Fruit fly (Drosophila melanogaster) whole organism, embryonic: ENCODE results near the gene CG15912.
A peak's percentile ranks its signal among the peaks of the same experiment; 100 is the strongest.

Experiments
- Atf3 ChIP-seq: fragments of 200-800 bp; sonication (Bioruptor generic); optimal IDR thresholded peaks from 3 replicates; lab custom pipeline; 2016; ENCODE audit warnings: missing biosample characterization, missing genetic modification characterization
- Bdp1 ChIP-seq: fragments of 200-800 bp; sonication (Bioruptor generic); optimal IDR thresholded peaks from 3 replicates; lab custom pipeline; 2016; ENCODE audit warnings: missing biosample characterization, missing genetic modification characterization
- CG10462 ChIP-seq: fragments of 200-800 bp; sonication (Bioruptor generic); optimal IDR thresholded peaks from 2 replicates; lab custom pipeline; 2016; ENCODE audit warnings: missing biosample characterization, missing genetic modification characterization
- CG10543 ChIP-seq: fragments of 200-800 bp; sonication (Bioruptor generic); optimal IDR thresholded peaks from 3 replicates; lab custom pipeline; 2017; ENCODE audit warnings: missing biosample characterization, mild to moderate bottlenecking, missing genetic modification characterization, moderate library complexity
- CG10979 ChIP-seq: fragments of 200-800 bp; sonication (Bioruptor generic); optimal IDR thresholded peaks from 2 replicates; lab custom pipeline; 2018; ENCODE audit warnings: missing biosample characterization, mild to moderate bottlenecking, missing genetic modification characterization, moderate library complexity
- CG11247 ChIP-seq: fragments of 200-800 bp; sonication (Bioruptor generic); IDR thresholded peaks from 2 replicates; pipeline ENCODE4 v1.3.6; 2022; ENCODE audit warnings: missing biosample characterization, missing genetic modification characterization
- CG11398 ChIP-seq: fragments of 200-800 bp; sonication (Bioruptor generic); optimal IDR thresholded peaks from 2 replicates; lab custom pipeline; 2016; ENCODE audit warnings: missing biosample characterization, missing genetic modification characterization
- CG13424 ChIP-seq: fragments of 200-800 bp; sonication (Bioruptor generic); optimal IDR thresholded peaks from 2 replicates; lab custom pipeline; 2019; ENCODE audit warnings: missing biosample characterization, mild to moderate bottlenecking, missing genetic modification characterization, moderate library complexity
- CG13894 ChIP-seq: fragments of 200-800 bp; sonication (Bioruptor generic); optimal IDR thresholded peaks from 3 replicates; lab custom pipeline; 2018; ENCODE audit warnings: missing biosample characterization, mild to moderate bottlenecking, missing genetic modification characterization, moderate library complexity
- CG16813 ChIP-seq: fragments of 200-800 bp; sonication (Bioruptor generic); IDR thresholded peaks from 3 replicates; pipeline ENCODE4 v1.3.6; 2022; ENCODE audit warnings: missing biosample characterization, missing genetic modification characterization; ENCODE audit not compliant: partially characterized antibody
- CG17328 ChIP-seq: fragments of 200-800 bp; sonication (Bioruptor generic); IDR thresholded peaks from 2 replicates; pipeline ENCODE4 v1.3.6; 2022; ENCODE audit warnings: missing biosample characterization, missing genetic modification characterization
- CG1792 ChIP-seq: fragments of 200-800 bp; sonication (Bioruptor generic); optimal IDR thresholded peaks from 2 replicates; lab custom pipeline; 2016; ENCODE audit warnings: missing biosample characterization, missing genetic modification characterization
- CG2678 ChIP-seq: fragments of 200-800 bp; sonication (Bioruptor generic); optimal IDR thresholded peaks from 3 replicates; lab custom pipeline; 2019; ENCODE audit warnings: missing biosample characterization, mild to moderate bottlenecking, missing genetic modification characterization, moderate library complexity
- CG3995 ChIP-seq: fragments of 200-800 bp; sonication (Bioruptor generic); optimal IDR thresholded peaks from 3 replicates; lab custom pipeline; 2016; ENCODE audit warnings: missing biosample characterization, missing genetic modification characterization
- CG4328 ChIP-seq: fragments of 200-800 bp; sonication (Bioruptor generic); optimal IDR thresholded peaks from 3 replicates; lab custom pipeline; 2017; ENCODE audit warnings: missing biosample characterization, missing genetic modification reagents, missing genetic modification characterization
- CG4424 ChIP-seq: fragments of 200-800 bp; sonication (Bioruptor generic); optimal IDR thresholded peaks from 3 replicates; lab custom pipeline; 2016; ENCODE audit warnings: missing biosample characterization, missing genetic modification characterization
- CG4854 ChIP-seq: fragments of 200-800 bp; sonication (Bioruptor generic); optimal IDR thresholded peaks from 2 replicates; lab custom pipeline; 2016; ENCODE audit warnings: missing biosample characterization, missing genetic modification characterization, inconsistent platforms
- CG9215 ChIP-seq: fragments of 200-800 bp; sonication (Bioruptor generic); IDR thresholded peaks from 2 replicates; pipeline ENCODE4 v1.3.6; 2022; ENCODE audit warnings: missing biosample characterization, missing genetic modification characterization
- CG9876 ChIP-seq: fragments of 200-800 bp; sonication (Bioruptor generic); optimal IDR thresholded peaks from 2 replicates; lab custom pipeline; 2016; ENCODE audit warnings: missing biosample characterization, missing genetic modification characterization
- Dip3 ChIP-seq: fragments of 200-800 bp; sonication (Bioruptor generic); optimal IDR thresholded peaks from 3 replicates; lab custom pipeline; 2016; ENCODE audit warnings: missing biosample characterization, missing genetic modification characterization
- Ets97D ChIP-seq: fragments of 200-800 bp; sonication (Bioruptor generic); optimal IDR thresholded peaks from 3 replicates; lab custom pipeline; 2016; ENCODE audit warnings: missing biosample characterization, missing genetic modification characterization
- HLH3B ChIP-seq: fragments of 200-800 bp; sonication (Bioruptor generic); IDR thresholded peaks from 2 replicates; pipeline ENCODE4 v1.3.6; 2022; ENCODE audit warnings: missing biosample characterization, missing genetic modification characterization
- MESR4 ChIP-seq: fragments of 200-800 bp; sonication (Bioruptor generic); optimal IDR thresholded peaks from 2 replicates; lab custom pipeline; 2018; ENCODE audit warnings: missing biosample characterization, mild to moderate bottlenecking, missing genetic modification characterization, moderate library complexity
- NK7.1 ChIP-seq: fragments of 200-800 bp; sonication (Bioruptor generic); optimal IDR thresholded peaks from 3 replicates; lab custom pipeline; 2016; ENCODE audit warnings: missing biosample characterization, missing genetic modification characterization
- Nf-YB ChIP-seq: fragments of 200-800 bp; sonication (Bioruptor generic); optimal IDR thresholded peaks from 3 replicates; lab custom pipeline; 2019; ENCODE audit warnings: missing biosample characterization, mild to moderate bottlenecking, missing genetic modification characterization, moderate library complexity
- Opbp ChIP-seq: fragments of 200-800 bp; sonication (Bioruptor generic); IDR thresholded peaks from 3 replicates; pipeline ENCODE4 v1.3.6; 2022; ENCODE audit warnings: missing biosample characterization, missing genetic modification characterization; ENCODE audit not compliant: partially characterized antibody
- Pdp1 ChIP-seq, 2 experiments: fragments of 200-800 bp; sonication (Bioruptor generic); optimal IDR thresholded peaks; 3 replicates each; lab custom pipeline; 2016; ENCODE audit warnings: missing biosample characterization in 2 of 2, missing genetic modification characterization in 2 of 2, mild to moderate bottlenecking in 1 of 2, moderate library complexity in 1 of 2
- TFAM ChIP-seq: fragments of 200-800 bp; sonication (Bioruptor generic); optimal IDR thresholded peaks from 2 replicates; lab custom pipeline; 2017; ENCODE audit warnings: missing biosample characterization, missing genetic modification characterization, inconsistent platforms
- Trl ChIP-seq, 3 experiments: fragments of >200 bp in 2 of 3; fragments of 200-800 bp in 1 of 3; sonication (Bioruptor generic) in 1 of 3; optimal IDR thresholded peaks; 2 replicates in 1 of 3; 3 replicates in 2 of 3; lab custom pipeline; 2016 to 2017; ENCODE audit warnings: missing biosample characterization in 1 of 3, missing genetic modification characterization in 1 of 3
- ash1 ChIP-seq: fragments of 200-800 bp; sonication (Bioruptor generic); optimal IDR thresholded peaks from 2 replicates; lab custom pipeline; 2018; ENCODE audit warnings: missing biosample characterization, mild to moderate bottlenecking, missing genetic modification characterization
- caup ChIP-seq: fragments of 200-800 bp; sonication (Bioruptor generic); optimal IDR thresholded peaks from 3 replicates; lab custom pipeline; 2017; ENCODE audit warnings: missing biosample characterization, mild to moderate bottlenecking, missing genetic modification characterization, moderate library complexity; ENCODE audit not compliant: severe bottlenecking
- crp ChIP-seq, 2 experiments: fragments of 200-800 bp; sonication (Bioruptor generic); optimal IDR thresholded peaks; 2 replicates in 1 of 2; 3 replicates in 1 of 2; lab custom pipeline; 2017; ENCODE audit warnings: missing biosample characterization in 2 of 2, missing genetic modification characterization in 2 of 2, mild to moderate bottlenecking in 1 of 2, moderate library complexity in 1 of 2
- esg ChIP-seq: fragments of 200-800 bp; sonication (Bioruptor generic); conservative IDR thresholded peaks from 2 replicates; pipeline ENCODE4 v1.3.6; 2022; ENCODE audit warnings: missing biosample characterization, missing genetic modification characterization
- eyg ChIP-seq: fragments of 200-800 bp; sonication (Bioruptor generic); optimal IDR thresholded peaks from 3 replicates; lab custom pipeline; 2016; ENCODE audit warnings: missing biosample characterization, missing genetic modification characterization
- fd96Cb ChIP-seq: fragments of 200-800 bp; sonication (Bioruptor generic); optimal IDR thresholded peaks from 2 replicates; lab custom pipeline; 2018; ENCODE audit warnings: missing biosample characterization, mild to moderate bottlenecking, missing genetic modification characterization, moderate library complexity
- oc ChIP-seq: fragments of 200-800 bp; sonication (Bioruptor generic); optimal IDR thresholded peaks from 2 replicates; lab custom pipeline; 2018; ENCODE audit warnings: missing biosample characterization, mild to moderate bottlenecking, missing genetic modification characterization, moderate library complexity
- p53 ChIP-seq: fragments of 200-800 bp; sonication (Bioruptor generic); optimal IDR thresholded peaks from 2 replicates; lab custom pipeline; 2016; ENCODE audit warnings: missing biosample characterization, missing genetic modification characterization
- ranshi ChIP-seq: fragments of 200-800 bp; sonication (Bioruptor generic); IDR thresholded peaks from 2 replicates; pipeline ENCODE4 v1.3.6; 2022; ENCODE audit warnings: missing biosample characterization, missing genetic modification characterization
- sim ChIP-seq: fragments of 200-800 bp; sonication (Bioruptor generic); IDR thresholded peaks from 2 replicates; pipeline ENCODE4 v1.3.6; 2022; ENCODE audit warnings: missing biosample characterization, missing genetic modification characterization
- so ChIP-seq: fragments of 200-800 bp; sonication (Bioruptor generic); IDR thresholded peaks from 3 replicates; pipeline ENCODE4 v1.3.6; 2022; ENCODE audit warnings: missing biosample characterization, missing genetic modification characterization
- sob ChIP-seq: fragments of 200-800 bp; sonication (Bioruptor generic); IDR thresholded peaks from 2 replicates; pipeline ENCODE4 v1.3.6; 2022; ENCODE audit warnings: missing biosample characterization, missing genetic modification characterization
- sr ChIP-seq: fragments of 200-800 bp; sonication (Bioruptor generic); IDR thresholded peaks from 3 replicates; pipeline ENCODE4 v1.3.6; 2022; ENCODE audit warnings: missing biosample characterization, missing genetic modification characterization
- stc ChIP-seq: fragments of 200-800 bp; sonication (Bioruptor generic); IDR thresholded peaks from 2 replicates; pipeline ENCODE4 v1.3.6; 2022; ENCODE audit warnings: missing biosample characterization, missing genetic modification characterization
- tin ChIP-seq: fragments of 200-800 bp; sonication (Bioruptor generic); optimal IDR thresholded peaks from 3 replicates; lab custom pipeline; 2016; ENCODE audit warnings: missing biosample characterization, missing genetic modification characterization
- tll ChIP-seq, 2 experiments: fragments of 200-800 bp in 1 of 2; fragments of >200 bp in 1 of 2; sonication (Bioruptor generic) in 1 of 2; optimal IDR thresholded peaks; 2 replicates each; lab custom pipeline; 2017 to 2019; ENCODE audit warnings: missing biosample characterization in 2 of 2, missing genetic modification characterization in 2 of 2, mild to moderate bottlenecking in 1 of 2, moderate library complexity in 1 of 2
- tup ChIP-seq: fragments of 200-800 bp; sonication (Bioruptor generic); optimal IDR thresholded peaks from 2 replicates; lab custom pipeline; 2016; ENCODE audit warnings: missing biosample characterization, mild to moderate bottlenecking, missing genetic modification characterization, moderate library complexity
- twi ChIP-seq: fragments of 200-800 bp; optimal IDR thresholded peaks from 2 replicates; lab custom pipeline; 2019; ENCODE audit warnings: missing biosample characterization, mild to moderate bottlenecking, missing genetic modification characterization, moderate library complexity
- vnd ChIP-seq: fragments of 200-800 bp; sonication (Bioruptor generic); IDR thresholded peaks from 3 replicates; pipeline ENCODE4 v1.3.6; 2022; ENCODE audit warnings: missing biosample characterization, missing genetic modification characterization; ENCODE audit not compliant: partially characterized antibody
- zen2 ChIP-seq: fragments of 200-800 bp; sonication (Bioruptor generic); IDR thresholded peaks from 3 replicates; pipeline ENCODE4 v1.3.6; 2022; ENCODE audit warnings: missing biosample characterization, missing genetic modification characterization; ENCODE audit not compliant: partially characterized antibody
- zfh2 ChIP-seq: fragments of 200-800 bp; sonication (Bioruptor generic); optimal IDR thresholded peaks from 2 replicates; lab custom pipeline; 2016; ENCODE audit warnings: missing biosample characterization, missing genetic modification characterization

Gene CG15912

DNA sequence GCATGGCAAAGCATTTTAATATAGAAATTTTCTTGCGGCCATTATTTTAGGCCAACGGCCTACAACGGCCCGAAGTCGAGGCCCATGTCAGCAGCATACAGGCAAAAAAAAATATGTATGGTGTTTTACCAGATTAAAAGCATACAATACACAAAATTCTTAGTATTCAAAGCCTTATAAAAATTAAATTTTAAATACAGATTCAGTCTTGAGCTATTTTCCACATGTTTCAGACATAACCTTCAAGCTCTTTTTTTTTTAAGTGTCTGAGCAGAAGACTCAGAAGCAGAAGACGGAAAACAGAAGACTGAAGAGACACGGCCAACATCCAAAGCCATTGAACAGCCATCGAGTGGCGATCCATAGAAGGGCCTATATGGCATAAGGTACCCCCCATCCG is 32.9 kb downstream of the CG15912 start (continued):
- TF ChIP-seq zen2 (GFP tag; lab: Robert Waterston, UW) (no peak), ranshi (peak; percentile 34; the same call in 1 of the 2 replicates), tll (GFP tag; optimal IDR thresholded peaks at IDR 0.05; lab: Kevin White, UChicago) (no peak), sob (GFP tag; lab: Robert Waterston, UW) (no peak; the same call in 1 of the 2 replicates), CG13894 (no peak), CG4424 (GFP tag; lab: Kevin White, UChicago) (peak; percentile 39), tin (GFP tag; lab: Kevin White, UChicago) (peak; percentile 45), CG13424 (tag; lab: Kevin White, UChicago) (peak; percentile 50), CG10462 (GFP tag; lab: Kevin White, UChicago) (no peak), Atf3 (GFP tag; lab: Kevin White, UChicago) (no peak), Bdp1 (GFP tag; lab: Kevin White, UChicago) (no peak), stc (GFP tag; lab: Robert Waterston, UW) (0 out of 2 replicates have a peak, but pooled peaks have one; percentile 5), CG10979 (tag; lab: Kevin White, UChicago) (peak; percentile 79), TFAM (GFP tag; lab: Kevin White, UChicago) (no peak), Ets97D (GFP tag; lab: Kevin White, UChicago) (no peak), esg (no peak), Pdp1 (GFP tag; optimal IDR thresholded peaks at IDR 0.05; lab: Kevin White, UChicago) (peak; percentile 10 to 21), HLH3B (GFP tag; lab: Robert Waterston, UW) (peak; percentile 37; the same call in 1 of the 2 replicates), zfh2 (GFP tag; lab: Kevin White, UChicago) (no peak), CG4854 (GFP tag; lab: Kevin White, UChicago) (no peak), CG3995 (GFP tag; lab: Kevin White, UChicago) (no peak), crp (GFP tag; optimal IDR thresholded peaks at IDR 0.05; lab: Kevin White, UChicago) (no peak), Nf-YB (GFP tag; lab: Kevin White, UChicago) (peak; percentile 52), vnd (no peak), CG9876 (GFP tag; lab: Kevin White, UChicago) (no peak), Trl (optimal IDR thresholded peaks at IDR 0.05; lab: Kevin White, UChicago) (no peak), Trl (GFP tag; optimal IDR thresholded peaks at IDR 0.05; lab: Kevin White, UChicago) (peak; percentile 9), CG1792 (GFP tag; lab: Kevin White, UChicago) (no peak), so (no peak), CG11247 (GFP tag; lab: Robert Waterston, UW) (no peak), sr (GFP tag; lab: Robert Waterston, UW) (no peak), MESR4 (no peak), oc (no peak), CG16813 (no peak), sim (GFP tag; lab: Robert Waterston, UW) (0 out of 2 replicates have a peak, but pooled peaks have one; percentile 17), CG9215 (GFP tag; lab: Robert Waterston, UW) (no peak), p53 (GFP tag; lab: Kevin White, UChicago) (no peak), Dip3 (no peak), ash1 (GFP tag; lab: Kevin White, UChicago) (no peak), CG17328 (peak; percentile 41), CG2678 (tag; lab: Kevin White, UChicago) (peak; percentile 61), CG11398 (no peak), CG4328 (GFP tag; lab: Kevin White, UChicago) (no peak), fd96Cb (tag; lab: Kevin White, UChicago) (peak; percentile 58), twi (tag; lab: Kevin White, UChicago) (no peak), caup (GFP tag; lab: Kevin White, UChicago) (no peak), tup (GFP tag; lab: Kevin White, UChicago) (no peak), NK7.1 (GFP tag; lab: Kevin White, UChicago) (no peak), CG10543 (GFP tag; lab: Kevin White, UChicago) (no peak), eyg (GFP tag; lab: Kevin White, UChicago) (no peak), Opbp (GFP tag; lab: Robert Waterston, UW) (no peak)
